Fruit fly (Drosophila melanogaster): ENCODE results near the gene CG5577.

The CG5577 gene

dm6 chr3L:17856655-17857479 is 15.6 kb upstream of the CG5577 start, which contains the start of gene CG5535 (continued):
- TF ChIP-seq ara (GFP tag; IDR thresholded peaks at IDR 0.05) (peak; percentile 62), Camta (GFP tag; optimal IDR thresholded peaks at IDR 0.05) (peak; percentile 19), row (GFP tag; IDR thresholded peaks at IDR 0.05) (peak; percentile 88), Xrp1 (GFP tag; IDR thresholded peaks at IDR 0.05) (peak; percentile 63), NK7.1 (GFP tag; optimal IDR thresholded peaks at IDR 0.05) (no peak), Kr (GFP tag; optimal IDR thresholded peaks at IDR 0.05) (no peak), CG8478 (optimal IDR thresholded peaks at IDR 0.05) (no peak), Atf6 (GFP tag; IDR thresholded peaks at IDR 0.05) (no peak; the same call in 1 of the 2 replicates), Pdp1 (GFP tag; optimal IDR thresholded peaks at IDR 0.05) (peak; percentile 45 to 80), CG13123 (GFP tag; optimal IDR thresholded peaks at IDR 0.05) (no peak), CG10209 (GFP tag; optimal IDR thresholded peaks at IDR 0.05) (peak; percentile 88), twi (tag; optimal IDR thresholded peaks at IDR 0.05) (peak; percentile 71), p53 (GFP tag; optimal IDR thresholded peaks at IDR 0.05) (no peak), CG8924 (tag; optimal IDR thresholded peaks at IDR 0.05) (peak; percentile 90), CG7556 (GFP tag; optimal IDR thresholded peaks at IDR 0.05) (peak; percentile 97), vvl (GFP tag; IDR thresholded peaks at IDR 0.05) (peak; percentile 80), Bdp1 (GFP tag; optimal IDR thresholded peaks at IDR 0.05) (no peak), stwl (tag; optimal IDR thresholded peaks at IDR 0.05) (peak; percentile 20), ato (GFP tag; IDR thresholded peaks at IDR 0.05; ENCODE audit: partially characterized antibody) (no peak), CG1024 (GFP tag; IDR thresholded peaks at IDR 0.05) (peak; percentile 64; the same call in 1 of the 2 replicates), lab (GFP tag; optimal IDR thresholded peaks at IDR 0.05) (peak; percentile 80), oc (tag; optimal IDR thresholded peaks at IDR 0.05) (no peak), CG14667 (GFP tag; IDR thresholded peaks at IDR 0.05) (peak; percentile 49), sr (GFP tag; IDR thresholded peaks at IDR 0.05) (no peak), org-1 (GFP tag; optimal IDR thresholded peaks at IDR 0.05) (peak; percentile 82), CG4360 (GFP tag; IDR thresholded peaks at IDR 0.05) (no peak), sisA (GFP tag; IDR thresholded peaks at IDR 0.05) (peak; percentile 47), CG3065 (GFP tag; optimal IDR thresholded peaks at IDR 0.05) (no peak), hkb (optimal IDR thresholded peaks at IDR 0.05) (no peak), hkb (GFP tag; IDR thresholded peaks at IDR 0.05) (peak; percentile 47; the same call in 1 of the 2 replicates), CG12391 (tag; optimal IDR thresholded peaks at IDR 0.05) (peak; percentile 88), dysf (GFP tag; IDR thresholded peaks at IDR 0.05) (peak; percentile 69), br (optimal IDR thresholded peaks at IDR 0.05) (no peak), cas (GFP tag; IDR thresholded peaks at IDR 0.05) (peak; percentile 26; the same call in 1 of the 2 replicates), dimm (GFP tag; IDR thresholded peaks at IDR 0.05) (no peak), CG17385 (GFP tag; optimal IDR thresholded peaks at IDR 0.05) (peak; percentile 80), Awh (GFP tag; IDR thresholded peaks at IDR 0.05) (peak; percentile 22; the same call in 1 of the 2 replicates), NC2β (GFP tag; optimal IDR thresholded peaks at IDR 0.05) (peak; percentile 58), seq (GFP tag; IDR thresholded peaks at IDR 0.05) (peak; percentile 49), CG9437 (GFP tag; optimal IDR thresholded peaks at IDR 0.05) (peak; percentile 93), CG10366 (GFP tag; IDR thresholded peaks at IDR 0.05) (peak; percentile 69), CHES-1-like (GFP tag; optimal IDR thresholded peaks at IDR 0.05) (no peak), kay (GFP tag; optimal IDR thresholded peaks at IDR 0.05) (peak; percentile 37), CG17612 (GFP tag; IDR thresholded peaks at IDR 0.05) (peak; percentile 22; the same call in 1 of the 2 replicates), sens (GFP tag) (peak; percentile 84), abd-A (tag; optimal IDR thresholded peaks at IDR 0.05) (no peak), hbn (GFP tag; IDR thresholded peaks at IDR 0.05; ENCODE audit: partially characterized antibody) (no peak), CG10321 (GFP tag; IDR thresholded peaks at IDR 0.05) (no peak), sima (GFP tag; optimal IDR thresholded peaks at IDR 0.05) (no peak), CG6254 (GFP tag; optimal IDR thresholded peaks at IDR 0.05) (peak; percentile 41), CG2199 (GFP tag; IDR thresholded peaks at IDR 0.05) (peak; percentile 74)

Measured in whole organism, embryonic.